Fruit fly (Drosophila melanogaster): ENCODE data around the gene HLH4C.
A peak's percentile ranks its signal among the peaks of the same experiment; 100 is the strongest.

Gene HLH4C

DNA sequence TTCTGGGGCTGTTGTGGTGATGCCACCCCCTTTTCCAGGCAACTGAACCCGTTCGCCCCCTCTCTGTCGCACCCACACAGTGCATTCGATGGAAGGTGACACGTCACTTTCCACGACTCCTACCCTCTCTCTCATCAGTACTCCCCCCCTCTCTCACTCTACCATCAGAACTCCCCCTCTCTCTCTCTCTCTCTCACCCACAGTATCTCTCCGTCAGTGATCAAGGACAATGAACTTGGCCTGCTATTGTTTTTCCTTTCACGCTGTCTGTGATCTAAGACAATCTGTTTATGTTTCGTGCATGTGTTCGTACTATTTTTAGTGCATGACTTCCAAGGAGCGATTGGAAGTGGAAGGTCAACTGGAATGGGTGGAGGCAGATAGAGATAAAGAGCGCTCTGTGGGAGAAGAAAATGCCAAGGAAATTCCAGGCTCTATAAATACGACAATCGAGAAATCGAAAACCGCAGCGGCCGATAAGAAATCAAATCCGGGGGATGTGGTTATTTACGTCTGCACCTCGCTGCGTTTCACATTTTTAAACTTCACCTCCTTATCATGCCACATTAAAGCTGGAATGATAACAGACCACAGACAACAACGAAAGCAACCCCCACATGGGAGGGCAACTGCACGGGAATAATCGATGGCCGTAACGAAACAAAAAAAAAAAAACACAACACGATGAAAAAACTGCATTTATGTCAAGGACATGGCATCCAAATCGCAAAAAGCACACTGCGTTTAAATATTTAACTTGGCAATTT is 31.1 kb upstream of the HLH4C start (continued):
- TF ChIP-seq Doc3 (GFP tag; IDR thresholded peaks at IDR 0.05; ENCODE audit: partially characterized antibody): no peak
- no peak for TF ChIP-seq Sry-β (GFP tag; optimal IDR thresholded peaks at IDR 0.05)
- TF ChIP-seq CG1832 (GFP tag; optimal IDR thresholded peaks at IDR 0.05): peak; percentile 64
- TF ChIP-seq crol (GFP tag; IDR thresholded peaks at IDR 0.05): peak; percentile 95

DNA sequence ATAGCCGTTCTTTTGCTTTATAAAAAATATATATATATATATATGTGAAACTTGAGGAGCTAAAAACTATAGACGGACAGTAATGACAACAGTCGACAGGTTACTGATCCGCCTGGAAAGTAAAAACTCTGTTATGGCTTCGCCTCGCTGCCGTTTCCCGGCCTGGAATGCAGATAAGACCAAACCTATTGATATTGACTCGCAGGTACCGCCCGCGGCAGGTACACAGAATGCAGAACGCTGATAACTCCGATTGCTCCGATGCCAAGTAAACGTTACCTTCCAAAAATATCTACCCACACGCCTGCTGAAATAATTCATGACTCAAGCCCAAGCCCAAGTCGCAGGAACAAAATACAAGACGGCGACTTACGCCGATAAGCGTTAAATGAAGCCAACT is 30.2 kb upstream of the HLH4C start:
- TF ChIP-seq ci (GFP tag; IDR thresholded peaks at IDR 0.05) (0 out of 3 replicates have a peak, but pooled peaks have one; percentile 10), ftz-f1 (GFP tag; optimal IDR thresholded peaks at IDR 0.05) (no peak), CG33557 (GFP tag; optimal IDR thresholded peaks at IDR 0.05) (peak; percentile 44), CG15696 (tag; optimal IDR thresholded peaks at IDR 0.05) (peak; percentile 40), Oaz (GFP tag; IDR thresholded peaks at IDR 0.05) (no peak), CkIIα-i1 (GFP tag; IDR thresholded peaks at IDR 0.05) (no peak), HLHmδ (GFP tag; optimal IDR thresholded peaks at IDR 0.05) (peak; percentile 26), nom (GFP tag; optimal IDR thresholded peaks at IDR 0.05) (peak; percentile 25), dan (GFP tag; IDR thresholded peaks at IDR 0.05) (no peak), B-H1 (GFP tag; IDR thresholded peaks at IDR 0.05) (no peak), row (GFP tag; IDR thresholded peaks at IDR 0.05) (no peak), p53 (GFP tag; optimal IDR thresholded peaks at IDR 0.05) (no peak), Xrp1 (GFP tag; IDR thresholded peaks at IDR 0.05) (0 out of 2 replicates have a peak, but pooled peaks have one; percentile 30), sd (tag; optimal IDR thresholded peaks at IDR 0.05) (peak; percentile 43), Med (GFP tag) (peak; percentile 16), CG15479 (GFP tag; optimal IDR thresholded peaks at IDR 0.05) (peak; percentile 26), Spps (tag; optimal IDR thresholded peaks at IDR 0.05) (no peak), pros (GFP tag; optimal IDR thresholded peaks at IDR 0.05) (peak; percentile 19), CG8290 (GFP tag; optimal IDR thresholded peaks at IDR 0.05) (no peak), CG8290 (tag; optimal IDR thresholded peaks at IDR 0.05) (peak in 1 of 2 experiments; percentile 3), Adf1 (GFP tag; IDR thresholded peaks at IDR 0.05) (no peak), CG1024 (GFP tag; IDR thresholded peaks at IDR 0.05) (no peak)

DNA sequence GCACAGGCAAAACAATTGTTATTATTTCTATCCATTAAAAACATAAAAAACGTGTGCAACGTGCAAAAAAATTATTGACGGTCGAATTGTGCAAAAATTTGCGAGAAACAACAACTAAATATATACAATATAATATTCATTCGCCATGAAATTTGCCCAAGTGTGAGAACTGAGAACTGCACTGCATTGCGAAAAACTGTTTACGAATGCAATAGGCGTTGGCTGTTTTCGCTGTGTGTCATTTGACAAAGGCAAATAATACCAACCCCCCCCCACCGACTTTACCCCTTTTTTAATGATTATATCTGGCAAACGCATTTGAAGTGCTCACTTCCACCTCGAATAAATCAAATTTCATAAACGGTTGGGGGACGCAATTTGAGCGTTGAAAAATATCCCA is 27.8 kb upstream of the HLH4C start:
- TF ChIP-seq crol (GFP tag; IDR thresholded peaks at IDR 0.05): 0 out of 2 replicates have a peak, but pooled peaks have one; percentile 7
- peak; percentile 15 for TF ChIP-seq Med (GFP tag)
- no peak for TF ChIP-seq Bteb2 (GFP tag; optimal IDR thresholded peaks at IDR 0.05)

DNA sequence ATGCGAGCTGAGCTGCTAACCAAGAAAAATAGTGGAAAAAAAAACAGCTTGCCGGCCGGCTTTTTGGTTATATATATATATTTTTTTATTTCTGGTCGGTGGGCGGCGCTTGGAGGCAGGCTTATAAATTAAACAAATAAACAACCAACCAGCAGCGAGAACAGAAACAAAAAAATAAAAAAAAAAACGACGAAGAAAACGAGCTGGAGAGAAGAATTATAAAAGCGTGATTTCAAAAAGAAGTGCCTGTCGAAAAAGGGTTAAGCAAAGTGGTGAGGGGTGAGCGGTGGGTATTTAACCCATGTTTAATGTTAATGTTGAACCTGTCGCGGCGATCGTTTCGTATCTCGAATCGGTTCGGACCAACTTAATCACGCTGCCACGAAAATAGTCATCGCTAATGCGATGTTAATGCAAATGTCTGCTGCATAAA is 24.0 kb upstream of the HLH4C start:
- TF ChIP-seq HHEX (GFP tag; optimal IDR thresholded peaks at IDR 0.05): no peak
- TF ChIP-seq CG13894 (tag; optimal IDR thresholded peaks at IDR 0.05): peak; percentile 34
- no peak for TF ChIP-seq vnd (GFP tag; IDR thresholded peaks at IDR 0.05; ENCODE audit: partially characterized antibody)
- no peak for TF ChIP-seq Fer3 (tag; optimal IDR thresholded peaks at IDR 0.05)
- no peak for TF ChIP-seq seq (GFP tag; IDR thresholded peaks at IDR 0.05)
- no peak for TF ChIP-seq vfl (GFP tag; optimal IDR thresholded peaks at IDR 0.05)
- TF ChIP-seq Poxn (GFP tag; IDR thresholded peaks at IDR 0.05): no peak
- TF ChIP-seq CG8924 (tag; optimal IDR thresholded peaks at IDR 0.05): no peak
- no peak for TF ChIP-seq wdn (GFP tag; IDR thresholded peaks at IDR 0.05)
- TF ChIP-seq CG7372 (GFP tag; IDR thresholded peaks at IDR 0.05): no peak
- TF ChIP-seq Abd-B (GFP tag; optimal IDR thresholded peaks at IDR 0.05): no peak
- peak; percentile 14 for TF ChIP-seq oc (tag; optimal IDR thresholded peaks at IDR 0.05)
- no peak for TF ChIP-seq sisA (GFP tag; IDR thresholded peaks at IDR 0.05)
- TF ChIP-seq cwo (GFP tag; optimal IDR thresholded peaks at IDR 0.05): peak; percentile 26
- no peak for TF ChIP-seq Dip3 (GFP tag; optimal IDR thresholded peaks at IDR 0.05)
- peak; percentile 87 for TF ChIP-seq CG3995 (GFP tag; optimal IDR thresholded peaks at IDR 0.05)
- peak; percentile 79 for TF ChIP-seq vvl (GFP tag; IDR thresholded peaks at IDR 0.05)
- TF ChIP-seq CG6175 (GFP tag; IDR thresholded peaks at IDR 0.05): 0 out of 3 replicates have a peak, but pooled peaks have one; percentile 17
- TF ChIP-seq cad (GFP tag; optimal IDR thresholded peaks at IDR 0.05): no peak
- no peak for TF ChIP-seq Dref (GFP tag; IDR thresholded peaks at IDR 0.05)

Measured in whole organism, embryonic.